Fruit fly (Drosophila melanogaster): Measurements from ENCODE around the gene Hsc70-1.

Gene Hsc70-1

dm6 chr3L:13925117-13925726, 48.6 kb upstream of the Hsc70-1 start, which contains the start of gene Rgl (continued):
- TF ChIP-seq CG3407 (GFP tag; optimal IDR thresholded peaks at IDR 0.05) (no peak), CG9437 (GFP tag; optimal IDR thresholded peaks at IDR 0.05) (peak; percentile 29), amos (GFP tag; IDR thresholded peaks at IDR 0.05; ENCODE audit: partially characterized antibody) (peak; percentile 29; the same call in 1 of the 2 replicates), fd96Cb (tag; optimal IDR thresholded peaks at IDR 0.05) (no peak), CG7839 (tag; optimal IDR thresholded peaks at IDR 0.05) (no peak), sima (GFP tag; optimal IDR thresholded peaks at IDR 0.05) (no peak), abd-A (tag; optimal IDR thresholded peaks at IDR 0.05) (no peak), CG32767 (GFP tag; IDR thresholded peaks at IDR 0.05) (no peak), otp (GFP tag; IDR thresholded peaks at IDR 0.05) (0 out of 3 replicates have a peak, but pooled peaks have one; percentile 31), CG34422 (GFP tag; IDR thresholded peaks at IDR 0.05) (no peak), CG14441 (GFP tag; IDR thresholded peaks at IDR 0.05) (no peak), bsh (GFP tag; optimal IDR thresholded peaks at IDR 0.05) (no peak), ranshi (GFP tag; IDR thresholded peaks at IDR 0.05) (peak; percentile 51; the same call in 1 of the 2 replicates), btn (GFP tag; optimal IDR thresholded peaks at IDR 0.05) (no peak), YL-1 (GFP tag; optimal IDR thresholded peaks at IDR 0.05) (no peak), CG18619 (GFP tag; optimal IDR thresholded peaks at IDR 0.05) (no peak), insv (GFP tag; optimal IDR thresholded peaks at IDR 0.05) (peak in 1 of 2 experiments; percentile 78), twi (tag; optimal IDR thresholded peaks at IDR 0.05) (no peak), kah (GFP tag; optimal IDR thresholded peaks at IDR 0.05) (no peak), CG4360 (GFP tag; IDR thresholded peaks at IDR 0.05) (peak; percentile 93), CG6765 (GFP tag; optimal IDR thresholded peaks at IDR 0.05) (no peak), CG2199 (GFP tag; IDR thresholded peaks at IDR 0.05) (no peak), CG34224 (GFP tag; IDR thresholded peaks at IDR 0.05; ENCODE audit: partially characterized antibody) (peak; percentile 28; the same call in 1 of the 3 replicates), sr (GFP tag; IDR thresholded peaks at IDR 0.05) (peak; percentile 12; the same call in 1 of the 3 replicates), CG13775 (GFP tag; optimal IDR thresholded peaks at IDR 0.05) (peak; percentile 91), tin (GFP tag; optimal IDR thresholded peaks at IDR 0.05) (no peak), ken (GFP tag; IDR thresholded peaks at IDR 0.05) (no peak), CG17385 (GFP tag; optimal IDR thresholded peaks at IDR 0.05) (no peak), chm (GFP tag; IDR thresholded peaks at IDR 0.05) (peak; percentile 12; the same call in 1 of the 2 replicates), sens (GFP tag) (peak; percentile 65), Adf1 (GFP tag; IDR thresholded peaks at IDR 0.05) (peak; percentile 28; the same call in 1 of the 2 replicates), esg (GFP tag; conservative IDR thresholded peaks at IDR 0.05) (no peak), Eip74EF (GFP tag; optimal IDR thresholded peaks at IDR 0.05) (no peak), CG14014 (GFP tag; IDR thresholded peaks at IDR 0.05) (no peak), CG2202 (tag; optimal IDR thresholded peaks at IDR 0.05) (no peak), TFAM (GFP tag; optimal IDR thresholded peaks at IDR 0.05) (no peak), CG2678 (tag; optimal IDR thresholded peaks at IDR 0.05) (no peak), Jarid2 (GFP tag; optimal IDR thresholded peaks at IDR 0.05) (peak; percentile 88), Side (GFP tag; optimal IDR thresholded peaks at IDR 0.05) (no peak), CG1233 (GFP tag; optimal IDR thresholded peaks at IDR 0.05) (no peak), D19A (tag; optimal IDR thresholded peaks at IDR 0.05) (no peak), CG7987 (GFP tag; optimal IDR thresholded peaks at IDR 0.05) (peak; percentile 29), CG34376 (GFP tag; optimal IDR thresholded peaks at IDR 0.05) (peak; percentile 3), ara (GFP tag; IDR thresholded peaks at IDR 0.05) (no peak), row (GFP tag; IDR thresholded peaks at IDR 0.05) (no peak), chif (GFP tag; optimal IDR thresholded peaks at IDR 0.05) (no peak)

Measured in whole organism, embryonic.